Worm (Caenorhabditis elegans) whole organism, late embryonic: ENCODE measurements around the gene C28C12.12.

Experiments
- K02D7.2 ChIP-seq: sonication (generic microtip); optimal IDR thresholded peaks from 2 replicates; lab custom pipeline; 2017; ENCODE audit warnings: mild to moderate bottlenecking, missing genetic modification characterization, missing compliant biosample characterization
- Y22D7AL.16 ChIP-seq: sonication (generic microtip); optimal IDR thresholded peaks from 2 replicates; lab custom pipeline; 2016; ENCODE audit warnings: missing genetic modification characterization, missing compliant biosample characterization
- ceh-14 ChIP-seq: sonication (generic microtip); optimal IDR thresholded peaks from 2 replicates; lab custom pipeline; 2016; ENCODE audit warnings: missing genotype, missing genetic modification characterization, missing compliant biosample characterization
- ceh-19 ChIP-seq: fragments of 200-800 bp; sonication (Bioruptor generic); optimal IDR thresholded peaks from 2 replicates; lab custom pipeline; 2018; ENCODE audit warnings: mild to moderate bottlenecking, missing genetic modification characterization, missing compliant biosample characterization
- ceh-2 ChIP-seq: sonication (generic microtip); optimal IDR thresholded peaks from 2 replicates; lab custom pipeline; 2016; ENCODE audit warnings: missing genotype, missing genetic modification characterization, missing compliant biosample characterization
- ceh-24 ChIP-seq: sonication (generic microtip); optimal IDR thresholded peaks from 2 replicates; lab custom pipeline; 2016; ENCODE audit warnings: mild to moderate bottlenecking, missing genetic modification characterization, missing compliant biosample characterization
- ceh-30 ChIP-seq: fragments of 150-350 bp; optimal IDR thresholded peaks from 2 replicates; lab custom pipeline; 2014; ENCODE audit warnings: missing biosample characterization, missing genetic modification characterization
- ceh-31 ChIP-seq: sonication (generic microtip); optimal IDR thresholded peaks from 2 replicates; lab custom pipeline; 2016; ENCODE audit warnings: missing genetic modification characterization, missing compliant biosample characterization
- ceh-34 ChIP-seq: sonication (generic microtip); optimal IDR thresholded peaks from 2 replicates; lab custom pipeline; 2016; ENCODE audit warnings: mild to moderate bottlenecking, missing genetic modification characterization, missing compliant biosample characterization
- ceh-6 ChIP-seq: fragments of 200-800 bp; sonication (Bioruptor generic); optimal IDR thresholded peaks from 2 replicates; lab custom pipeline; 2018; ENCODE audit warnings: mild to moderate bottlenecking, missing genetic modification characterization, missing compliant biosample characterization
- che-1 ChIP-seq: sonication (generic microtip); optimal IDR thresholded peaks from 2 replicates; lab custom pipeline; 2016; ENCODE audit warnings: mild to moderate bottlenecking, missing genetic modification characterization, missing compliant biosample characterization
- dmd-4 ChIP-seq: sonication (generic microtip); optimal IDR thresholded peaks from 2 replicates; lab custom pipeline; 2016; ENCODE audit warnings: borderline replicate concordance, missing genetic modification characterization, missing compliant biosample characterization
- elt-2 ChIP-seq: sonication (generic microtip); optimal IDR thresholded peaks from 2 replicates; lab custom pipeline; 2016; ENCODE audit warnings: missing genetic modification reagents, missing genetic modification characterization, missing compliant biosample characterization
- elt-4 ChIP-seq: sonication (generic microtip); optimal IDR thresholded peaks from 2 replicates; lab custom pipeline; 2016; ENCODE audit warnings: missing genetic modification characterization, missing compliant biosample characterization
- eyg-1 ChIP-seq: sonication (generic microtip); optimal IDR thresholded peaks from 2 replicates; lab custom pipeline; 2016; ENCODE audit warnings: missing genotype, missing genetic modification characterization, missing compliant biosample characterization
- fax-1 ChIP-seq: sonication (generic microtip); optimal IDR thresholded peaks from 2 replicates; lab custom pipeline; 2016; ENCODE audit warnings: missing genotype, missing genetic modification characterization, missing compliant biosample characterization
- fkh-10 ChIP-seq: fragments of 150-350 bp; optimal IDR thresholded peaks from 2 replicates; lab custom pipeline; 2014; ENCODE audit warnings: missing biosample characterization, missing genetic modification reagents, missing genetic modification characterization
- fkh-6 ChIP-seq: sonication (generic microtip); optimal IDR thresholded peaks from 2 replicates; lab custom pipeline; 2016; ENCODE audit warnings: missing genetic modification characterization, missing compliant biosample characterization
- gmeb-2 ChIP-seq: sonication (generic microtip); optimal IDR thresholded peaks from 2 replicates; lab custom pipeline; 2016; ENCODE audit warnings: missing genetic modification characterization, inconsistent platforms, missing compliant biosample characterization
- hlh-15 ChIP-seq: sonication (generic microtip); optimal IDR thresholded peaks from 2 replicates; lab custom pipeline; 2016; ENCODE audit warnings: missing genetic modification characterization, missing compliant biosample characterization
- hlh-30 ChIP-seq: sonication (generic microtip); optimal IDR thresholded peaks from 2 replicates; lab custom pipeline; 2017; ENCODE audit warnings: antibody characterized with exemption, missing genetic modification characterization, missing compliant biosample characterization; ENCODE audit not compliant: insufficient read depth
- hlh-6 ChIP-seq: sonication (generic microtip); optimal IDR thresholded peaks from 2 replicates; lab custom pipeline; 2016; ENCODE audit warnings: missing genotype, missing genetic modification characterization, missing compliant biosample characterization
- madf-2 ChIP-seq: sonication (generic microtip); optimal IDR thresholded peaks from 2 replicates; lab custom pipeline; 2017; ENCODE audit warnings: missing genetic modification characterization, missing compliant biosample characterization
- mec-3 ChIP-seq: sonication (generic microtip); optimal IDR thresholded peaks from 2 replicates; lab custom pipeline; 2016; ENCODE audit warnings: borderline replicate concordance, missing genetic modification characterization, missing compliant biosample characterization
- nhr-232 ChIP-seq: sonication (generic microtip); optimal IDR thresholded peaks from 2 replicates; lab custom pipeline; 2016; ENCODE audit warnings: missing genetic modification characterization, missing compliant biosample characterization
- npax-4 ChIP-seq: sonication (generic microtip); optimal IDR thresholded peaks from 2 replicates; lab custom pipeline; 2016; ENCODE audit warnings: missing genetic modification characterization, missing compliant biosample characterization
- pag-3 ChIP-seq: sonication (generic microtip); optimal IDR thresholded peaks from 2 replicates; lab custom pipeline; 2016; ENCODE audit warnings: missing compliant biosample characterization, missing genetic modification characterization, borderline replicate concordance
- pax-1 ChIP-seq: fragments of 150-350 bp; optimal IDR thresholded peaks from 2 replicates; lab custom pipeline; 2014; ENCODE audit warnings: missing biosample characterization, missing genetic modification characterization
- pqm-1 ChIP-seq: sonication (generic microtip); optimal IDR thresholded peaks from 2 replicates; lab custom pipeline; 2016; ENCODE audit warnings: missing genetic modification characterization, missing compliant biosample characterization
- ref-2 ChIP-seq: sonication (generic microtip); optimal IDR thresholded peaks from 2 replicates; lab custom pipeline; 2016; ENCODE audit warnings: missing genetic modification characterization, missing compliant biosample characterization
- rnt-1 ChIP-seq: sonication (generic microtip); optimal IDR thresholded peaks from 2 replicates; lab custom pipeline; 2016; ENCODE audit warnings: missing genetic modification characterization, missing compliant biosample characterization
- sox-4 ChIP-seq: sonication (generic microtip); optimal IDR thresholded peaks from 2 replicates; lab custom pipeline; 2017; ENCODE audit warnings: mild to moderate bottlenecking, missing genetic modification characterization, inconsistent platforms, missing compliant biosample characterization
- tbx-2 ChIP-seq: sonication (generic microtip); optimal IDR thresholded peaks from 2 replicates; lab custom pipeline; 2016; ENCODE audit warnings: missing genetic modification characterization, missing compliant biosample characterization
- tbx-7 ChIP-seq: sonication (generic microtip); optimal IDR thresholded peaks from 2 replicates; lab custom pipeline; 2016; ENCODE audit warnings: missing genotype, missing genetic modification characterization, missing compliant biosample characterization
- ttx-3 ChIP-seq: sonication (generic microtip); optimal IDR thresholded peaks from 2 replicates; lab custom pipeline; 2016; ENCODE audit warnings: missing genetic modification reagents, missing genetic modification characterization, missing compliant biosample characterization
- unc-3 ChIP-seq, 2 experiments: fragments of 200-800 bp in 1 of 2; sonication (Bioruptor generic) in 1 of 2; sonication (generic microtip) in 1 of 2; conservative IDR thresholded peaks in 1 of 2; optimal IDR thresholded peaks in 1 of 2; 2 replicates each; pipeline versions ENCODE4 v1.3.6 to Lab custom; 2016 to 2022; ENCODE audit warnings: missing compliant biosample characterization in 2 of 2, missing genetic modification characterization in 2 of 2, missing genetic modification reagents in 1 of 2
- unc-55 ChIP-seq: sonication (generic microtip); optimal IDR thresholded peaks from 2 replicates; lab custom pipeline; 2017; ENCODE audit warnings: missing biosample characterization, missing genetic modification reagents, missing genetic modification characterization
- unc-86 ChIP-seq: sonication (generic microtip); optimal IDR thresholded peaks from 2 replicates; lab custom pipeline; 2016; ENCODE audit warnings: missing genetic modification characterization, missing compliant biosample characterization
- ztf-16 ChIP-seq: sonication (generic microtip); optimal IDR thresholded peaks from 2 replicates; lab custom pipeline; 2017; ENCODE audit warnings: missing genetic modification characterization, missing compliant biosample characterization

Gene C28C12.12

DNA sequence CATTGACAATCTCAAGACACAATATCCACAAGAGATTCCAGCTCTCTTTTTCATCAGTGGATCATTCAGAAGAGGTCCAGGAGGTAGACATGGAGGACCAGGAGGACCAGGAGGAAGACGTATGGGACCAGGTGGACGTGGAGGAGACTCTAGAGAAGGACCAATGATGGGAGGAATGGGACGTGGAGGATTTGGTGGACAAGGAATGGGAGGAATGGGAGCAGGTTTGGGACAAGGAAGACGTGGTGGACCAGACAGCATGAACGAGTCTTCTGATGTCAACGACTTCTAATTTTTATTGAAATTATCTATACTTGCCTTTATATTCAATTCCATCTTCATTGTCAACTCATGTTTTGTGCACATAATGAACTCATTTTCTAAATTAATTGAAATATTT, 8.1 kb downstream of the C28C12.12 start:
- TF ChIP-seq mec-3 (tag; lab: Kevin White, UChicago), result no peak
- TF ChIP-seq unc-55 (GFP tag; lab: Kevin White, UChicago), result no peak
- TF ChIP-seq ztf-16 (tag; lab: Kevin White, UChicago), result no peak
- TF ChIP-seq Y22D7AL.16 (tag; lab: Kevin White, UChicago), result no peak
- TF ChIP-seq fkh-10 (GFP tag; lab: Kevin White, UChicago), result no peak
- TF ChIP-seq hlh-6 (tag; lab: Kevin White, UChicago), result no peak
- no peak for TF ChIP-seq nhr-232 (tag; lab: Kevin White, UChicago)
- no peak for TF ChIP-seq ceh-19

DNA sequence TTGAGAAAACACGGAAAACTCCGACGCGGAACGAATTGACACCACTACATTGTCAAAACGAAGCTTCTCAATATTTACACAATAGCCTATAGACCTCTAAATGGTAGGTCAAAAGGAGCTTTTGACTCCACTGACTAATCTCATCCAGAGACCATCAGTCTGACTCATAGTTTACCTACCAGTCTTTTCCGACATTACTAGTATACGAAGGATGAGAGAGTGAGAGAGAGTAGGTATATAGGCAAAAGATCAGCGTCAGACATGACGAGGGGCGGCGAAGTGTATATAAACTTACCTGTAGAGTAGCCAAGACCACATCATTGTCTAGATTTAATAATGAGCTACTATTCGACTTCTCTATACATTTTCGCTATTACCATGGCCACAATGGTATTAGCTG, 9.0 kb downstream of the C28C12.12 start, which contains the start of gene srlf-3:
srlf-3 (plus strand) TSS at position 301 of the 400 bp plus-strand sequence.
- no peak for TF ChIP-seq ztf-16 (tag; lab: Kevin White, UChicago)
- no peak for TF ChIP-seq rnt-1 (tag; lab: Kevin White, UChicago)
- no peak for TF ChIP-seq sox-4 (tag; lab: Kevin White, UChicago)
- no peak for TF ChIP-seq K02D7.2 (tag; lab: Kevin White, UChicago)
- TF ChIP-seq hlh-30, result no peak
- TF ChIP-seq pqm-1 (tag; lab: Kevin White, UChicago), result no peak
- no peak for TF ChIP-seq hlh-15 (tag; lab: Kevin White, UChicago)
- TF ChIP-seq ceh-14 (tag; lab: Kevin White, UChicago), result no peak
- TF ChIP-seq ref-2, result no peak
- TF ChIP-seq ceh-2 (tag; lab: Kevin White, UChicago), result no peak
- no peak for TF ChIP-seq tbx-2 (tag; lab: Kevin White, UChicago)

DNA sequence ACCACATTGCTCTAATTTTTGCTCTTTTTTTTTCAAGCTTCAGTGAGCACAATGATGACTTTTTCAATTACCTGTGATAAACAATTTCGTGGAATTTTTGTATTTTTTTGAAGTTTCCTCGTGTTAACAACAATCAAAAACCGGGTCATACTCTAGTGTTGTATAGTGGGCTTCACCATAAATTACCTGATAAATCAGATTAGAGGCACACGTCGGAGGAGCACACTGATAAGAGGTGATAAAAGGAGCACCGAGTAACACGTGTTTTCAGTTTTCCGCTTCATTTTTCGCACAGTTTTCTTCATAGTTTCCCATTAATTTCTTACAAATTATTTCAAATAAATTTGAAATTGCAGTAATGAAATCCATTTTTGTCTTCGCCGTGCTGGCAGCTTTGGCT, 14.9 kb downstream of the C28C12.12 start, which contains the start of gene spp-8:
spp-8 (plus strand) TSS at position 357 of the 400 bp plus-strand sequence.
- TF ChIP-seq ceh-30 (tag; lab: Kevin White, UChicago) (no peak), madf-2 (tag; lab: Kevin White, UChicago) (no peak), tbx-7 (tag; lab: Kevin White, UChicago) (no peak), dmd-4 (tag; lab: Kevin White, UChicago) (no peak), elt-2 (tag; lab: Kevin White, UChicago) (peak; percentile 50), elt-4 (no peak), eyg-1 (tag; lab: Kevin White, UChicago) (no peak), ceh-2 (tag; lab: Kevin White, UChicago) (no peak)

DNA sequence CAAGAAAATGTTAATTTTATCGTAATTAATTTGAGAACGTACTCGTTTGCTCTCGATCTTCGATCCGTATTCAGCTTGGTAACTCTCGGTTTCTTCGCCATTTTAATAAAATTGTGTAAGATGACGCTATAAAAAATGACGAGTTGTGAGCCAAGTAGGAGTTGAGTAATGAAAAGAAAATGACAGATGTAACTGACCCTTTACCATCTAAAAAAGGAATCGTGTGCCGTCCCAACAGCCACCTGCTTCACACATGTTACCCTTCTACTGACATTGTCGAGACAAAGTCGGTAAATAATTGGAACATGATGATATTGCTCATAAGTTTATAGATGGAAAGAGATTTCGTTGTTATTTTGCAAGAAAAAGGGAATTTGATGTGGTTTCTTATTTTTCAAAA, 16.8 kb downstream of the C28C12.12 start, which contains the start of gene hlh-12:
hlh-12 (minus strand) TSS at position 101 of the 400 bp plus-strand sequence.
- TF ChIP-seq ceh-6 (no peak), hlh-15 (tag; lab: Kevin White, UChicago) (no peak), ceh-34 (tag; lab: Kevin White, UChicago) (no peak), pax-1 (tag; lab: Kevin White, UChicago) (no peak), npax-4 (no peak), madf-2 (tag; lab: Kevin White, UChicago) (no peak)

DNA sequence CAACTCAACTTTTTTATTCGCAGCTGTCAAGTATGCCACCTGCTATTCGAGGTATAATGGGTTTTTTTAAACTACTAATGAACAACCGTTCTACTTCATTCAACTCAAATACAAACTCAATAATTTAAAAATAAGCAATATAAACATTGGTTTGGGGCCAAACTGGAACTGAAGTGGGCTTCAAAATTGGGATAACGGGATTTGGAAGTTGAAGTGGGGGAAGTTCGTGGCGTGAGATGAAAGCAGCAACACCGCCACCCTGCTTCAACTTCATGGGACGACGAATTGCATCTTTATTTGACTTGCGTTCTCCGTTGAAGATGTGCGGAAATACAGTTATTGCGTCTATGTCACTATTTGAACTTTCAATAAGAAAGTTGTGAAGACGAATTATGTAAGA, 17.6 kb downstream of the C28C12.12 start:
- no peak for TF ChIP-seq elt-4

DNA sequence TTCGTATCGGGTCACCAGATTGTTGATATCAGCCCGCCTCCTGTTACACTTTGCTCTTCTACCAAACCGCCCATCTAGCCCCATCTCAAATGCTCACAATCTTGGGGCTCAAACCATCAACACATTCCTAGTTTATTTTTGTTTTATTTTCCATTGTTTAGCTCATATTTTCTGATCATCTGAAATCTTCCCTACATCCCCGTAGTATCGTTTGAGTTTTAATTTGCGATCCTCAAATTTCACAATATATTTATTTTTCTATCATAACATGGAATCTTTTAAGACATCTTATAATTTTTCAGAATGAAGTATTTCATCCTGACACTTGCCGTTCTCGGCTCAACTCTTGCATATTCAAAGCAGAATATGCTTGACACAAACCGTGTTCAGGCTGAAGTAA, 19.3 kb downstream of the C28C12.12 start, which contains the start of gene spp-10:
spp-10 (plus strand) TSS at position 301 of the 400 bp plus-strand sequence.
- TF ChIP-seq sox-4 (tag; lab: Kevin White, UChicago) (no peak), fax-1 (tag; lab: Kevin White, UChicago) (no peak)
- TF ChIP-seq, all 69 proteins: peak for 0

DNA sequence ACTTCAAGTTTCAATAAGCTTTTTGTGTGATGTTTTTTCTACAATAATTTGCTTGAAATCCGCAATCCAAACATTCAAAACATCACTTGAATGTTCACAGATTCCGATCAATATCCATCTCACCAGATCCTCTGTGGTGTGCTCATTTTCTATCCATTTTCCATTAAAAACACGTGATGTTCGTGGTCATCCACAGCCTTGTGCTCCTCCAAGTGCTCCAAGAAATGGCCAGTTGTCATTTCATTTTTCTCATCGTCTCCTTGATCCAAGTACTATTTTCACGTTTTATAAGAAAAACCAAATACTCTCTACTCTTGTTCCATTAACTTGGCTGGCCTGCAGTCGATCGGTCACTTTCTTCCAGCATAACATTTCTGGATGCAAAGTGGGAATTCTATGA, 20.0 kb downstream of the C28C12.12 start:
- TF ChIP-seq hlh-30 (no peak), unc-86 (tag; lab: Kevin White, UChicago) (no peak), fkh-6 (no peak), che-1 (tag; lab: Kevin White, UChicago) (no peak), gmeb-2 (tag; lab: Kevin White, UChicago) (no peak), ttx-3 (tag; lab: Kevin White, UChicago) (no peak), ceh-31 (tag; lab: Kevin White, UChicago) (no peak), pqm-1 (tag; lab: Kevin White, UChicago) (no peak), unc-3 (GFP tag; conservative IDR thresholded peaks at IDR 0.05; lab: Robert Waterston, UW) (no peak), unc-3 (tag; optimal IDR thresholded peaks at IDR 0.05; lab: Kevin White, UChicago) (no peak), pag-3 (tag; lab: Kevin White, UChicago) (no peak), ceh-24 (tag; lab: Kevin White, UChicago) (no peak)
